Fruit fly (Drosophila melanogaster) whole organism, prepupa: ENCODE results near the gene Psn.

Experiments used
- Blimp-1 ChIP-seq: fragments of 200-800 bp; sonication (Bioruptor generic); optimal IDR thresholded peaks from 3 replicates; lab custom pipeline; 2017; ENCODE audit warnings: missing biosample characterization, missing genetic modification characterization, mild to moderate bottlenecking, moderate library complexity, missing genetic modification reagents
- CG10631 ChIP-seq: fragments of 200-800 bp; sonication (Bioruptor generic); optimal IDR thresholded peaks from 2 replicates; lab custom pipeline; 2016; ENCODE audit warnings: missing biosample characterization, missing genetic modification characterization
- CG10669 ChIP-seq: fragments of 200-800 bp; sonication (Bioruptor generic); optimal IDR thresholded peaks from 3 replicates; lab custom pipeline; 2018; ENCODE audit warnings: missing biosample characterization, mild to moderate bottlenecking, missing genetic modification characterization, moderate library complexity
- CG11294 ChIP-seq: fragments of 200-800 bp; sonication (Bioruptor generic); IDR thresholded peaks from 2 replicates; pipeline ENCODE4 v1.3.6; 2022; ENCODE audit warnings: missing biosample characterization, missing genetic modification characterization
- CG11762 ChIP-seq: fragments of 200-800 bp; sonication (Bioruptor generic); optimal IDR thresholded peaks from 3 replicates; lab custom pipeline; 2016; ENCODE audit warnings: missing biosample characterization, missing genetic modification characterization; ENCODE audit not compliant: insufficient read depth
- CG11902 ChIP-seq: fragments of 200-800 bp; sonication (Bioruptor generic); optimal IDR thresholded peaks from 3 replicates; lab custom pipeline; 2016; ENCODE audit warnings: missing biosample characterization, missing genetic modification characterization
- CG15336 ChIP-seq: fragments of 200-800 bp; sonication (Bioruptor generic); IDR thresholded peaks from 2 replicates; pipeline ENCODE4 v1.3.6; 2022; ENCODE audit warnings: missing biosample characterization, missing genetic modification characterization
- CG1621 ChIP-seq: fragments of 200-800 bp; sonication (Bioruptor generic); optimal IDR thresholded peaks from 3 replicates; lab custom pipeline; 2018; ENCODE audit warnings: missing biosample characterization, mild to moderate bottlenecking, missing genetic modification characterization
- CG16779 ChIP-seq: fragments of 200-800 bp; sonication (Bioruptor generic); optimal IDR thresholded peaks from 3 replicates; lab custom pipeline; 2017; ENCODE audit warnings: missing biosample characterization, mild to moderate bottlenecking, missing genetic modification characterization
- CG31627 ChIP-seq: fragments of 200-800 bp; sonication (Bioruptor generic); optimal IDR thresholded peaks from 3 replicates; lab custom pipeline; 2016; ENCODE audit warnings: missing biosample characterization, missing genetic modification characterization
- CG32006 ChIP-seq: fragments of 200-800 bp; sonication (Bioruptor generic); optimal IDR thresholded peaks from 3 replicates; lab custom pipeline; 2017; ENCODE audit warnings: missing biosample characterization, mild to moderate bottlenecking, missing genetic modification characterization
- CG34406 ChIP-seq: fragments of 200-800 bp; sonication (Bioruptor generic); optimal IDR thresholded peaks from 3 replicates; lab custom pipeline; 2016; ENCODE audit warnings: missing biosample characterization, missing genetic modification characterization
- CG6276 ChIP-seq: fragments of 200-800 bp; sonication (Bioruptor generic); optimal IDR thresholded peaks from 2 replicates; lab custom pipeline; 2017; ENCODE audit warnings: missing biosample characterization, mild to moderate bottlenecking, missing genetic modification characterization
- CG6792 ChIP-seq: fragments of 200-800 bp; sonication (Bioruptor generic); optimal IDR thresholded peaks from 3 replicates; lab custom pipeline; 2016; ENCODE audit warnings: missing biosample characterization, missing genetic modification characterization
- CG6808 ChIP-seq: fragments of 200-800 bp; sonication (Bioruptor generic); optimal IDR thresholded peaks from 3 replicates; lab custom pipeline; 2017; ENCODE audit warnings: missing biosample characterization, missing genetic modification characterization, mild to moderate bottlenecking, moderate library complexity, missing genetic modification reagents
- CG6854 ChIP-seq: fragments of 200-800 bp; sonication (Bioruptor generic); optimal IDR thresholded peaks from 2 replicates; lab custom pipeline; 2017; ENCODE audit warnings: missing biosample characterization, mild to moderate bottlenecking, missing genetic modification characterization
- CG8119 ChIP-seq: fragments of 200-800 bp; sonication (Bioruptor generic); IDR thresholded peaks from 3 replicates; pipeline ENCODE4 v1.3.6; 2022; ENCODE audit warnings: missing biosample characterization, missing genetic modification characterization
- CG8319 ChIP-seq: fragments of 200-800 bp; sonication (Bioruptor generic); optimal IDR thresholded peaks from 3 replicates; lab custom pipeline; 2016; ENCODE audit warnings: missing biosample characterization, missing genetic modification characterization
- CG8632 ChIP-seq: fragments of 200-800 bp; sonication (Bioruptor generic); optimal IDR thresholded peaks from 3 replicates; lab custom pipeline; 2016; ENCODE audit warnings: missing biosample characterization, missing genetic modification characterization
- Eip75B ChIP-seq: fragments of 200-800 bp; sonication (Bioruptor generic); optimal IDR thresholded peaks from 3 replicates; lab custom pipeline; 2016; ENCODE audit warnings: missing biosample characterization, missing genetic modification characterization
- Ets96B ChIP-seq: fragments of 200-800 bp; optimal IDR thresholded peaks from 2 replicates; lab custom pipeline; 2019; ENCODE audit warnings: missing biosample characterization, mild to moderate bottlenecking, missing genetic modification characterization, moderate library complexity
- Gug ChIP-seq: fragments of 200-800 bp; sonication (Bioruptor generic); IDR thresholded peaks from 2 replicates; pipeline ENCODE4 v1.3.6; 2022; ENCODE audit warnings: missing biosample characterization, missing genetic modification characterization
- Hr38 ChIP-seq: sonication (Bioruptor generic); optimal IDR thresholded peaks from 2 replicates; lab custom pipeline; 2016; ENCODE audit warnings: missing biosample characterization, missing genetic modification characterization
- Hr4 ChIP-seq: fragments of 200-800 bp; sonication (Bioruptor generic); optimal IDR thresholded peaks from 3 replicates; lab custom pipeline; 2016; ENCODE audit warnings: missing biosample characterization, missing genetic modification characterization
- Smox ChIP-seq: fragments of 200-800 bp; sonication (Bioruptor generic); optimal IDR thresholded peaks from 3 replicates; lab custom pipeline; 2016; ENCODE audit warnings: missing biosample characterization, missing genetic modification characterization
- Sox102F ChIP-seq: fragments of 200-800 bp; sonication (Bioruptor generic); optimal IDR thresholded peaks from 2 replicates; lab custom pipeline; 2016; ENCODE audit warnings: missing biosample characterization, mild to moderate bottlenecking, missing genetic modification characterization
- Sox14 ChIP-seq: fragments of 200-800 bp; sonication (Bioruptor generic); optimal IDR thresholded peaks from 3 replicates; lab custom pipeline; 2016; ENCODE audit warnings: missing biosample characterization, missing genetic modification characterization
- Sox15 ChIP-seq: fragments of 200-800 bp; sonication (Bioruptor generic); optimal IDR thresholded peaks from 3 replicates; lab custom pipeline; 2016; ENCODE audit warnings: missing biosample characterization, missing genetic modification characterization
- achi ChIP-seq: fragments of 200-800 bp; sonication (Bioruptor generic); optimal IDR thresholded peaks from 3 replicates; lab custom pipeline; 2016; ENCODE audit warnings: missing biosample characterization, missing genetic modification characterization
- acj6 ChIP-seq: fragments of 200-800 bp; sonication (Bioruptor generic); optimal IDR thresholded peaks from 3 replicates; lab custom pipeline; 2016; ENCODE audit warnings: missing biosample characterization, missing genetic modification characterization
- dac ChIP-seq: fragments of 200-800 bp; sonication (Bioruptor generic); optimal IDR thresholded peaks from 2 replicates; lab custom pipeline; 2017; ENCODE audit warnings: missing biosample characterization, mild to moderate bottlenecking, missing genetic modification characterization
- dsx ChIP-seq: fragments of 200-800 bp; optimal IDR thresholded peaks from 3 replicates; lab custom pipeline; 2019; ENCODE audit warnings: missing biosample characterization, mild to moderate bottlenecking, missing genetic modification characterization, moderate library complexity; ENCODE audit not compliant: poor library complexity, severe bottlenecking
- eg ChIP-seq: fragments of 200-800 bp; sonication (Bioruptor generic); IDR thresholded peaks from 3 replicates; pipeline ENCODE4 v1.3.6; 2022; ENCODE audit warnings: missing biosample characterization, missing genetic modification characterization
- fd59A ChIP-seq: fragments of 200-800 bp; sonication (Bioruptor generic); optimal IDR thresholded peaks from 2 replicates; lab custom pipeline; 2017; ENCODE audit warnings: missing biosample characterization, mild to moderate bottlenecking, missing genetic modification characterization, missing genetic modification reagents
- fd85E ChIP-seq: fragments of 200-800 bp; sonication (Bioruptor generic); optimal IDR thresholded peaks from 3 replicates; lab custom pipeline; 2016; ENCODE audit warnings: missing biosample characterization, missing genetic modification characterization
- fkh ChIP-seq: fragments of 200-800 bp; sonication (Bioruptor generic); optimal IDR thresholded peaks from 3 replicates; lab custom pipeline; 2017; ENCODE audit warnings: missing biosample characterization, mild to moderate bottlenecking, missing genetic modification characterization, moderate library complexity
- lz ChIP-seq: fragments of 200-800 bp; sonication (Bioruptor generic); optimal IDR thresholded peaks from 3 replicates; lab custom pipeline; 2016; ENCODE audit warnings: missing biosample characterization, missing genetic modification characterization
- pdm3 ChIP-seq: fragments of 200-800 bp; sonication (Bioruptor generic); optimal IDR thresholded peaks from 3 replicates; lab custom pipeline; 2016; ENCODE audit warnings: missing biosample characterization, missing genetic modification characterization
- spab ChIP-seq: fragments of 200-800 bp; sonication (Bioruptor generic); optimal IDR thresholded peaks from 2 replicates; lab custom pipeline; 2017; ENCODE audit warnings: missing biosample characterization, mild to moderate bottlenecking, missing genetic modification characterization, missing genetic modification reagents
- ss ChIP-seq, 2 experiments: fragments of 200-800 bp; sonication (Bioruptor generic); optimal IDR thresholded peaks; 2 replicates in 1 of 2; 3 replicates in 1 of 2; lab custom pipeline; 2017 to 2018; ENCODE audit warnings: mild to moderate bottlenecking in 2 of 2, missing biosample characterization in 2 of 2, missing genetic modification characterization in 2 of 2, moderate library complexity in 1 of 2
- svp ChIP-seq: fragments of 200-800 bp; sonication (Bioruptor generic); peaks from one replicate; lab custom pipeline; 2016; ENCODE audit warnings: missing biosample characterization, missing genetic modification characterization
- topi ChIP-seq: fragments of 200-800 bp; sonication (Bioruptor generic); optimal IDR thresholded peaks from 3 replicates; lab custom pipeline; 2016; ENCODE audit warnings: missing biosample characterization, missing genetic modification characterization
- vri ChIP-seq: fragments of 200-800 bp; sonication (Bioruptor generic); optimal IDR thresholded peaks from 3 replicates; lab custom pipeline; 2016; ENCODE audit warnings: missing biosample characterization, mild to moderate bottlenecking, missing genetic modification characterization

Psn gene

dm6 chr3L:20447957-20448356, 15.7 kb downstream of the Psn start (continued):
- peak; percentile 65 for TF ChIP-seq vri (GFP tag; lab: Kevin White, UChicago)
- TF ChIP-seq Eip75B, result no peak
- no peak for TF ChIP-seq achi (GFP tag; lab: Kevin White, UChicago)
- peak; percentile 32 for TF ChIP-seq CG34406 (GFP tag; lab: Kevin White, UChicago)
- TF ChIP-seq CG10669 (GFP tag; lab: Kevin White, UChicago), result no peak
- TF ChIP-seq dsx (GFP tag; lab: Kevin White, UChicago), result peak; percentile 7
- no peak for TF ChIP-seq CG10631
- TF ChIP-seq CG32006 (GFP tag; lab: Kevin White, UChicago), result no peak
- TF ChIP-seq CG6276 (GFP tag; lab: Kevin White, UChicago), result no peak
- TF ChIP-seq CG15336, result no peak
- peak; percentile 73 for TF ChIP-seq CG6854 (GFP tag; lab: Kevin White, UChicago)
- TF ChIP-seq Smox, result peak; percentile 30
- TF ChIP-seq, all 60 proteins: peak for 14

dm6 chr3L:20448773-20449172, 16.5 kb downstream of the Psn start:
- TF ChIP-seq eg (GFP tag; lab: Robert Waterston, UW) (no peak), CG1621 (tag; lab: Kevin White, UChicago) (no peak), svp (peak; percentile 49), dsx (GFP tag; lab: Kevin White, UChicago) (no peak), CG11902 (GFP tag; lab: Kevin White, UChicago) (no peak), CG8632 (GFP tag; lab: Kevin White, UChicago) (no peak), achi (GFP tag; lab: Kevin White, UChicago) (no peak)

dm6 chr3L:20452813-20453682, 20.8 kb downstream of the Psn start, which contains the start of gene CG5199:
Gene CG5199, minus strand, starts transcription at chr3L:20452864.
- 0 out of 2 replicates have a peak, but pooled peaks have one; percentile 21 for TF ChIP-seq CG15336
- TF ChIP-seq CG11294 (GFP tag; lab: Robert Waterston, UW), result peak; percentile 48; the same call in 1 of the 2 replicates
- no peak; the same call in 2 of the 3 replicates for TF ChIP-seq eg (GFP tag; lab: Robert Waterston, UW)
- TF ChIP-seq spab, result no peak
- no peak for TF ChIP-seq CG8119 (GFP tag; lab: Robert Waterston, UW)
- TF ChIP-seq dac (GFP tag; lab: Kevin White, UChicago), result no peak
- no peak for TF ChIP-seq CG6276 (GFP tag; lab: Kevin White, UChicago)
- no peak for TF ChIP-seq fd59A (GFP tag; lab: Kevin White, UChicago)
- TF ChIP-seq Sox15 (GFP tag; lab: Kevin White, UChicago), result peak; percentile 37
- TF ChIP-seq Sox14 (GFP tag; lab: Kevin White, UChicago), result peak; percentile 24
- no peak for TF ChIP-seq CG16779
- no peak for TF ChIP-seq pdm3
- TF ChIP-seq ss (GFP tag; optimal IDR thresholded peaks at IDR 0.05; lab: Kevin White, UChicago), result no peak
- TF ChIP-seq Eip75B, result no peak
- peak; percentile 52 for TF ChIP-seq CG34406 (GFP tag; lab: Kevin White, UChicago)
- peak; percentile 12 for TF ChIP-seq Hr4
- TF ChIP-seq achi (GFP tag; lab: Kevin White, UChicago), result peak; percentile 57
- peak; percentile 58 for TF ChIP-seq acj6 (GFP tag; lab: Kevin White, UChicago)
- TF ChIP-seq CG11762 (GFP tag; lab: Kevin White, UChicago), result peak; percentile 45
- no peak for TF ChIP-seq fd85E (GFP tag; lab: Kevin White, UChicago)
- TF ChIP-seq vri (GFP tag; lab: Kevin White, UChicago), result no peak
- TF ChIP-seq Hr38 (GFP tag; lab: Kevin White, UChicago), result no peak
- TF ChIP-seq fkh (GFP tag; lab: Kevin White, UChicago), result no peak
- peak; percentile 71 for TF ChIP-seq Ets96B (tag; lab: Kevin White, UChicago)
- TF ChIP-seq CG8319, result no peak
- TF ChIP-seq lz (GFP tag; lab: Kevin White, UChicago), result peak; percentile 62
- TF ChIP-seq Sox102F (GFP tag; lab: Kevin White, UChicago), result peak; percentile 1
- peak; percentile 53 for TF ChIP-seq CG11902 (GFP tag; lab: Kevin White, UChicago)
- peak; percentile 52 for TF ChIP-seq CG31627 (GFP tag; lab: Kevin White, UChicago)
- no peak for TF ChIP-seq Smox
- TF ChIP-seq CG6808 (GFP tag; lab: Kevin White, UChicago), result no peak
- peak; percentile 11 for TF ChIP-seq Blimp-1 (GFP tag; lab: Kevin White, UChicago)
- peak; percentile 48 for TF ChIP-seq CG6792
- peak; percentile 37 for TF ChIP-seq topi (GFP tag; lab: Kevin White, UChicago)
- TF ChIP-seq Gug (GFP tag; lab: Robert Waterston, UW), result peak; percentile 65
- peak; percentile 82 for TF ChIP-seq CG10631
- TF ChIP-seq svp, result peak; percentile 84
